Worm (Caenorhabditis elegans) whole organism, midembryonic: ENCODE measurements around the gene C02E7.6.

Source experiments
- cog-1 ChIP-seq: sonication (generic microtip); optimal IDR thresholded peaks from 2 replicates; lab custom pipeline; 2016; ENCODE audit warnings: missing genetic modification characterization, missing compliant biosample characterization
- tab-1 ChIP-seq: fragments of 200-800 bp; sonication (Bioruptor generic); IDR thresholded peaks from 2 replicates; pipeline ENCODE4 v1.3.6; 2022; ENCODE audit warnings: missing genetic modification characterization, missing compliant biosample characterization
- ztf-23 ChIP-seq: fragments of 200-800 bp; sonication (Bioruptor generic); IDR thresholded peaks from 2 replicates; pipeline ENCODE4 v1.3.6; 2022; ENCODE audit warnings: missing genetic modification reagents, missing genetic modification characterization, missing compliant biosample characterization

- TF ChIP-seq cog-1 (tag; lab: Kevin White, UChicago): no peak
- no peak for TF ChIP-seq tab-1 (GFP tag; lab: Robert Waterston, UW)
- TF ChIP-seq ztf-23 (GFP tag; lab: Robert Waterston, UW): no peak
Measured at ce11 chrV:4881377-4881776, 37.6 kb upstream of the C02E7.6 start, which contains the start of gene str-32.
